Fruit fly (Drosophila melanogaster) whole organism, adult: ENCODE measurements around the gene CG1116.

ENCODE experiments used
- CG11617 ChIP-seq: fragments of 200-800 bp; sonication (Bioruptor generic); optimal IDR thresholded peaks from 2 replicates; lab custom pipeline; 2017; ENCODE audit warnings: mild to moderate bottlenecking, missing biosample characterization, missing genetic modification reagents, missing genetic modification characterization
- CG1620 ChIP-seq: fragments of 200-800 bp; sonication (Bioruptor generic); optimal IDR thresholded peaks from 2 replicates; lab custom pipeline; 2016; ENCODE audit warnings: missing biosample characterization, missing genetic modification characterization
- kay ChIP-seq: fragments of 200-800 bp; sonication (Bioruptor generic); peaks from one replicate; lab custom pipeline; 2016; ENCODE audit warnings: missing biosample characterization, missing genetic modification characterization, borderline replicate concordance

- TF ChIP-seq kay (no peak), CG1620 (GFP tag; lab: Kevin White, UChicago) (no peak), CG11617 (no peak)
These were observed 46.8 kb downstream of the CG1116 start for dm6 chr3R:5266282-5266681.
